Fruit fly (Drosophila melanogaster) whole organism, wandering third instar larva: ENCODE results near the gene CG33631.

ENCODE experiments used
- Abd-B ChIP-seq: fragments of >200 bp; optimal IDR thresholded peaks from 2 replicates; lab custom pipeline; 2017; ENCODE audit warnings: missing biosample characterization, missing genetic modification characterization
- CG32264 ChIP-seq: fragments of 200-800 bp; sonication (Bioruptor generic); optimal IDR thresholded peaks from 2 replicates; lab custom pipeline; 2016; ENCODE audit warnings: missing biosample characterization, missing genetic modification characterization
- CrebA ChIP-seq: fragments of 200-800 bp; sonication (Bioruptor generic); optimal IDR thresholded peaks from 2 replicates; lab custom pipeline; 2016; ENCODE audit warnings: missing biosample characterization, mild to moderate bottlenecking, missing genetic modification characterization, borderline replicate concordance
- Dif ChIP-seq: fragments of 200-275, 200-300 bp; sonication (Bioruptor generic); optimal IDR thresholded peaks from 2 replicates; lab custom pipeline; 2018; ENCODE audit warnings: missing biosample characterization, missing genetic modification characterization; ENCODE audit not compliant: partially characterized antibody
- GATAd ChIP-seq: sonication (Bioruptor generic); optimal IDR thresholded peaks from 2 replicates; lab custom pipeline; 2016; ENCODE audit warnings: missing biosample characterization, missing genetic modification characterization
- HLH106 ChIP-seq: fragments of 200-800 bp; optimal IDR thresholded peaks from 3 replicates; lab custom pipeline; 2019; ENCODE audit warnings: missing biosample characterization, mild to moderate bottlenecking, missing genetic modification characterization, moderate library complexity
- Hnf4 ChIP-seq: fragments of 200-800 bp; sonication (Bioruptor generic); optimal IDR thresholded peaks from 2 replicates; lab custom pipeline; 2016; ENCODE audit warnings: missing biosample characterization, mild to moderate bottlenecking, missing genetic modification characterization
- Hr78 ChIP-seq: fragments of >200 bp; optimal IDR thresholded peaks from 2 replicates; lab custom pipeline; 2017; ENCODE audit warnings: missing biosample characterization, missing genetic modification characterization
- Hr83 ChIP-seq: fragments of 200-300 bp; sonication (Bioruptor generic); optimal IDR thresholded peaks from 2 replicates; lab custom pipeline; 2016; ENCODE audit warnings: missing biosample characterization, mild to moderate bottlenecking, missing genetic modification characterization, moderate library complexity; ENCODE audit not compliant: poor library complexity, severe bottlenecking
- Jra ChIP-seq: sonication (Bioruptor generic); optimal IDR thresholded peaks from 2 replicates; lab custom pipeline; 2016; ENCODE audit warnings: missing biosample characterization, missing genetic modification characterization
- Myc ChIP-seq: fragments of >200 bp; optimal IDR thresholded peaks from 2 replicates; lab custom pipeline; 2017
- N ChIP-seq: fragments of >200 bp; optimal IDR thresholded peaks from 2 replicates; lab custom pipeline; 2018; ENCODE audit warnings: missing biosample characterization, missing external identifiers, missing genetic modification characterization
- OdsH ChIP-seq: fragments of 200-800 bp; sonication (Bioruptor generic); optimal IDR thresholded peaks from 2 replicates; lab custom pipeline; 2016; ENCODE audit warnings: missing biosample characterization, mild to moderate bottlenecking, missing genetic modification characterization
- Sp1 ChIP-seq: fragments of 200-800 bp; sonication (Bioruptor generic); optimal IDR thresholded peaks from 3 replicates; lab custom pipeline; 2019; ENCODE audit warnings: missing biosample characterization, mild to moderate bottlenecking, missing genetic modification characterization, moderate library complexity
- Vsx2 ChIP-seq: fragments of 200-300, 225-300 bp; sonication (Bioruptor generic); optimal IDR thresholded peaks from 2 replicates; lab custom pipeline; 2018; ENCODE audit warnings: missing biosample characterization, missing genetic modification characterization; ENCODE audit not compliant: partially characterized antibody
- br ChIP-seq: fragments of 200-800 bp; sonication (Bioruptor generic); optimal IDR thresholded peaks from 2 replicates; lab custom pipeline; 2016; ENCODE audit warnings: missing biosample characterization, missing genetic modification characterization
- brk ChIP-seq: fragments of 200-800 bp; sonication (Bioruptor generic); optimal IDR thresholded peaks from 2 replicates; lab custom pipeline; 2016; ENCODE audit warnings: missing biosample characterization, mild to moderate bottlenecking, missing genetic modification characterization
- dl ChIP-seq, 2 experiments: fragments of 175-275, 200-275 bp in 1 of 2; fragments of 200-275 bp in 1 of 2; sonication (Bioruptor generic); optimal IDR thresholded peaks; lab custom pipeline; 2018; ENCODE audit warnings: mild to moderate bottlenecking in 2 of 2, missing biosample characterization in 2 of 2, missing genetic modification characterization in 2 of 2, moderate library complexity in 2 of 2; ENCODE audit not compliant: partially characterized antibody in 2 of 2, insufficient read depth in 1 of 2
- dmrt93B ChIP-seq: fragments of 200-800 bp; sonication (Bioruptor generic); optimal IDR thresholded peaks from 2 replicates; lab custom pipeline; 2018; ENCODE audit warnings: missing biosample characterization, mild to moderate bottlenecking, missing genetic modification characterization
- dsf ChIP-seq: sonication (Bioruptor generic); optimal IDR thresholded peaks from 2 replicates; lab custom pipeline; 2016; ENCODE audit warnings: missing biosample characterization, missing genetic modification characterization, borderline replicate concordance
- ey ChIP-seq: fragments of 200-800 bp; sonication (Bioruptor generic); optimal IDR thresholded peaks from 2 replicates; lab custom pipeline; 2016; ENCODE audit warnings: missing biosample characterization, missing genetic modification characterization
- fru ChIP-seq: fragments of 200-800 bp; sonication (Bioruptor generic); optimal IDR thresholded peaks from 3 replicates; lab custom pipeline; 2016; ENCODE audit warnings: missing biosample characterization, mild to moderate bottlenecking, missing genetic modification characterization
- h ChIP-seq: fragments of 200-800 bp; sonication (Bioruptor generic); optimal IDR thresholded peaks from 3 replicates; lab custom pipeline; 2016; ENCODE audit warnings: missing biosample characterization, mild to moderate bottlenecking, missing genetic modification characterization
- lola ChIP-seq: fragments of >200 bp; optimal IDR thresholded peaks from 2 replicates; lab custom pipeline; 2017; ENCODE audit warnings: missing biosample characterization, missing genetic modification characterization
- psq ChIP-seq: fragments of 200-800 bp; sonication (Bioruptor generic); optimal IDR thresholded peaks from 3 replicates; lab custom pipeline; 2017; ENCODE audit warnings: missing biosample characterization, mild to moderate bottlenecking, missing genetic modification characterization, moderate library complexity
- rgr ChIP-seq: fragments of 200-800 bp; sonication (Bioruptor generic); optimal IDR thresholded peaks from 3 replicates; lab custom pipeline; 2016; ENCODE audit warnings: missing biosample characterization, mild to moderate bottlenecking, missing genetic modification characterization
- sage ChIP-seq: fragments of 200-800 bp; sonication (Bioruptor generic); optimal IDR thresholded peaks from 2 replicates; lab custom pipeline; 2016; ENCODE audit warnings: missing biosample characterization, mild to moderate bottlenecking, missing genetic modification characterization
- sv ChIP-seq: fragments of 200-800 bp; sonication (Bioruptor generic); optimal IDR thresholded peaks from 3 replicates; lab custom pipeline; 2016; ENCODE audit warnings: missing biosample characterization, missing genetic modification characterization
- tai ChIP-seq: sonication (Bioruptor generic); optimal IDR thresholded peaks from 2 replicates; lab custom pipeline; 2016; ENCODE audit warnings: missing biosample characterization, missing genetic modification characterization
- woc ChIP-seq: sonication (Bioruptor generic); optimal IDR thresholded peaks from 2 replicates; lab custom pipeline; 2016; ENCODE audit warnings: missing biosample characterization, mild to moderate bottlenecking, missing genetic modification characterization

The CG33631 gene

dm6 chr3R:10063707-10064106 is at the start of gene CG33631:
Gene CG33631, plus strand, starts transcription at chr3R:10064007.
- no peak for TF ChIP-seq Vsx2 (GFP tag; lab: Kevin White, UChicago)
- TF ChIP-seq rgr = no peak
- no peak for TF ChIP-seq sage
- no peak for TF ChIP-seq CG32264 (GFP tag; lab: Kevin White, UChicago)
- TF ChIP-seq CrebA = no peak
- no peak for TF ChIP-seq Hnf4 (GFP tag; lab: Kevin White, UChicago)
- no peak for TF ChIP-seq woc (GFP tag; lab: Kevin White, UChicago)
- no peak for TF ChIP-seq Hr78 (GFP tag; lab: Kevin White, UChicago)
- no peak for TF ChIP-seq brk (GFP tag; lab: Kevin White, UChicago)
- TF ChIP-seq Dif (GFP tag; lab: Kevin White, UChicago) = no peak
- TF ChIP-seq fru = no peak
- TF ChIP-seq br = no peak
- no peak for TF ChIP-seq dmrt93B (GFP tag; lab: Kevin White, UChicago)
- no peak for TF ChIP-seq HLH106 (tag; lab: Kevin White, UChicago)
- TF ChIP-seq Myc (lab: Kevin White, UChicago) = no peak
- no peak for TF ChIP-seq sv (GFP tag; lab: Kevin White, UChicago)
- no peak for TF ChIP-seq N (GFP tag; lab: Kevin White, UChicago)
- TF ChIP-seq h (GFP tag; lab: Kevin White, UChicago) = no peak

dm6 chr3R:10024032-10024712 is 39.6 kb upstream of the CG33631 start:
- TF ChIP-seq h (GFP tag; lab: Kevin White, UChicago) (peak; percentile 28), CrebA (no peak), woc (GFP tag; lab: Kevin White, UChicago) (no peak), br (peak; percentile 9), GATAd (GFP tag; lab: Kevin White, UChicago) (no peak), psq (GFP tag; lab: Kevin White, UChicago) (no peak), dsf (GFP tag; lab: Kevin White, UChicago) (no peak), sage (no peak), HLH106 (tag; lab: Kevin White, UChicago) (no peak), fru (peak; percentile 13), Hr78 (GFP tag; lab: Kevin White, UChicago) (no peak), brk (GFP tag; lab: Kevin White, UChicago) (no peak), ey (GFP tag; lab: Kevin White, UChicago) (no peak)

dm6 chr3R:10025050-10025449 is 38.8 kb upstream of the CG33631 start, which contains the start of gene CG31407:
Gene CG31407, minus strand, starts transcription at chr3R:10025150.
- TF ChIP-seq CrebA (no peak), Hr83 (GFP tag; lab: Kevin White, UChicago) (no peak), N (GFP tag; lab: Kevin White, UChicago) (no peak), lola (GFP tag; lab: Kevin White, UChicago) (no peak), psq (GFP tag; lab: Kevin White, UChicago) (no peak), Abd-B (no peak), Vsx2 (GFP tag; lab: Kevin White, UChicago) (no peak)
- TF ChIP-seq, all 38 proteins: peak for 0

- TF ChIP-seq N (GFP tag; lab: Kevin White, UChicago) = no peak
- TF ChIP-seq Hnf4 (GFP tag; lab: Kevin White, UChicago) = no peak
- TF ChIP-seq Dif (GFP tag; lab: Kevin White, UChicago) = no peak
- no peak for TF ChIP-seq tai
- no peak for TF ChIP-seq dmrt93B (GFP tag; lab: Kevin White, UChicago)
- no peak for TF ChIP-seq Jra (GFP tag; lab: Kevin White, UChicago)
- no peak for TF ChIP-seq dl (GFP tag; optimal IDR thresholded peaks at IDR 0.05; lab: Kevin White, UChicago; ENCODE audit: insufficient read depth in 1 of 2, partially characterized antibody in 2 of 2)
- TF ChIP-seq OdsH = no peak
These were observed 35.4 kb upstream of the CG33631 start for dm6 chr3R:10028378-10028777.

dm6 chr3R:10031480-10031879 is 32.3 kb upstream of the CG33631 start:
- TF ChIP-seq CG32264 (GFP tag; lab: Kevin White, UChicago) (no peak), Dif (GFP tag; lab: Kevin White, UChicago) (no peak), woc (GFP tag; lab: Kevin White, UChicago) (no peak), Vsx2 (GFP tag; lab: Kevin White, UChicago) (no peak), Sp1 (GFP tag; lab: Kevin White, UChicago) (no peak), sage (no peak)
